Fruit fly (Drosophila melanogaster) whole organism, wandering third instar larva: ENCODE data around the gene CG31200.

Experiments used
- Myc ChIP-seq: fragments of >200 bp; optimal IDR thresholded peaks from 2 replicates; lab custom pipeline; 2017
- N ChIP-seq: fragments of >200 bp; optimal IDR thresholded peaks from 2 replicates; lab custom pipeline; 2018; ENCODE audit warnings: missing biosample characterization, missing external identifiers, missing genetic modification characterization
- Vsx2 ChIP-seq: fragments of 200-300, 225-300 bp; sonication (Bioruptor generic); optimal IDR thresholded peaks from 2 replicates; lab custom pipeline; 2018; ENCODE audit warnings: missing biosample characterization, missing genetic modification characterization; ENCODE audit not compliant: partially characterized antibody
- ey ChIP-seq: fragments of 200-800 bp; sonication (Bioruptor generic); optimal IDR thresholded peaks from 2 replicates; lab custom pipeline; 2016; ENCODE audit warnings: missing biosample characterization, missing genetic modification characterization
- jim ChIP-seq: fragments of 175-275, 200-325 bp; sonication (Bioruptor generic); optimal IDR thresholded peaks from 2 replicates; lab custom pipeline; 2016; ENCODE audit warnings: missing biosample characterization, mild to moderate bottlenecking, missing genetic modification characterization

dm6 chr3R:20719286-20719685 lies 25.9 kb downstream of the CG31200 start:
- no peak for TF ChIP-seq Myc (lab: Kevin White, UChicago)
- no peak for TF ChIP-seq jim
- TF ChIP-seq ey (GFP tag; lab: Kevin White, UChicago): no peak
- TF ChIP-seq N (GFP tag; lab: Kevin White, UChicago): no peak
- TF ChIP-seq Vsx2: no peak
